Worm (Caenorhabditis elegans) whole organism, L4 larva: Measurements from ENCODE around the gene algn-13.

ENCODE experiments used
- ama-1 ChIP-seq: fragments of 150-350 bp; optimal IDR thresholded peaks from 2 replicates; lab custom pipeline; 2014; ENCODE audit warnings: inconsistent platforms, mixed read lengths
- nhr-28 ChIP-seq: fragments of 150-350 bp; optimal IDR thresholded peaks from 2 replicates; lab custom pipeline; 2014; ENCODE audit warnings: missing biosample characterization, missing genetic modification characterization
- spr-3 ChIP-seq: fragments of 200-800 bp; sonication (Bioruptor generic); optimal IDR thresholded peaks from 2 replicates; lab custom pipeline; 2018; ENCODE audit warnings: mild to moderate bottlenecking, missing genetic modification characterization, missing compliant biosample characterization

- no peak for TF ChIP-seq nhr-28 (tag; lab: Kevin White, UChicago)
- TF ChIP-seq ama-1, result no peak
- no peak for TF ChIP-seq spr-3 (GFP tag; lab: Kevin White, UChicago)
Observed at ce11 chrV:13931225-13931624, 30.6 kb downstream of the algn-13 start, which contains the start of gene C06B3.16.
